Worm (Caenorhabditis elegans): ENCODE results near the gene F08B4.8.
A peak's percentile ranks its signal among the peaks of the same experiment; 100 is the strongest.

F08B4.8 gene

DNA sequence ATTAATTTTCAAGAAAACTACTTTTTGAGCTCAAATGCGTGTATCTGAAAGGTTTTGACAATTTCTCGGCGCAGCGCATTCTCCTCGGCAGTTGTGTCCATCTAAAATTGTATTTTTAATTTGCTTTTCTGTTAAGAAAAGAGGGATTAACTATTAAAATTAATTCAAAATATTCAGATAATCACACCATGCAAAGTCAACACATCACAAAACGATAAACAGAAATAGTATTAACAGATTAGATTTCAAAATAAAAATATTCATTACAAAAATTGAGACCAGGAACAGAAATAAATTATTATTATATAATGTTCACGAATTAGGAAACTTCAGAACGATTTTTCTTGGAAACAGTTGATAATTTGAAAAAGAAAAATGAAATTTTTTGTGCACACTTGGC is 9.1 kb downstream of the F08B4.8 start, which contains the start of gene pole-2:
Gene pole-2 (minus strand): TSS at position 101 of the 400 bp plus-strand sequence.
- TF ChIP-seq scrt-1 (GFP tag; IDR thresholded peaks at IDR 0.05) (no peak), tbx-37 (GFP tag; conservative IDR thresholded peaks at IDR 0.05) (no peak), aly-1 (tag; optimal IDR thresholded peaks at IDR 0.05) (no peak), ets-7 (tag; optimal IDR thresholded peaks at IDR 0.05) (no peak), hmbx-1 (tag; optimal IDR thresholded peaks at IDR 0.05) (no peak), ceh-36 (tag; optimal IDR thresholded peaks at IDR 0.05) (no peak), tra-4 (tag; optimal IDR thresholded peaks at IDR 0.05) (no peak), hnd-1 (tag; optimal IDR thresholded peaks at IDR 0.05) (no peak), ama-1 (optimal IDR thresholded peaks at IDR 0.05) (no peak), tbx-11 (GFP tag; IDR thresholded peaks at IDR 0.05) (no peak), F13C5.2 (tag; optimal IDR thresholded peaks at IDR 0.05) (no peak), sea-1 (GFP tag; conservative IDR thresholded peaks at IDR 0.05) (no peak), pes-1 (GFP tag; IDR thresholded peaks at IDR 0.05) (no peak), flt-1 (GFP tag; IDR thresholded peaks at IDR 0.05) (no peak), hmg-4 (GFP tag; optimal IDR thresholded peaks at IDR 0.05) (no peak), ceh-13 (GFP tag; optimal IDR thresholded peaks at IDR 0.05) (no peak), B0310.2 (tag; optimal IDR thresholded peaks at IDR 0.05) (no peak)

- TF ChIP-seq hmg-4 (GFP tag; optimal IDR thresholded peaks at IDR 0.05) (no peak), hmbx-1 (tag; optimal IDR thresholded peaks at IDR 0.05) (no peak), ceh-13 (GFP tag; optimal IDR thresholded peaks at IDR 0.05) (no peak), scrt-1 (GFP tag; IDR thresholded peaks at IDR 0.05) (no peak), tbx-11 (GFP tag; IDR thresholded peaks at IDR 0.05) (no peak), hnd-1 (tag; optimal IDR thresholded peaks at IDR 0.05) (no peak), F13C5.2 (tag; optimal IDR thresholded peaks at IDR 0.05) (no peak), tbx-37 (GFP tag; conservative IDR thresholded peaks at IDR 0.05) (no peak), pes-1 (GFP tag; IDR thresholded peaks at IDR 0.05) (no peak), ets-7 (tag; optimal IDR thresholded peaks at IDR 0.05) (no peak), tra-4 (tag; optimal IDR thresholded peaks at IDR 0.05) (no peak), ama-1 (optimal IDR thresholded peaks at IDR 0.05) (no peak), ceh-36 (tag; optimal IDR thresholded peaks at IDR 0.05) (no peak), sea-1 (GFP tag; conservative IDR thresholded peaks at IDR 0.05) (no peak), aly-1 (tag; optimal IDR thresholded peaks at IDR 0.05) (no peak), flt-1 (GFP tag; IDR thresholded peaks at IDR 0.05) (no peak), B0310.2 (tag; optimal IDR thresholded peaks at IDR 0.05) (no peak)
Measured at ce11 chrIV:8686966-8687365, 9.6 kb downstream of the F08B4.8 start.

ce11 chrIV:8687605-8688191 is 10.3 kb downstream of the F08B4.8 start, which contains the start of gene snrp-3:
Gene snrp-3, minus strand, starts transcription at chrIV:8687810.
- TF ChIP-seq tra-4 (tag; optimal IDR thresholded peaks at IDR 0.05) (no peak), tbx-37 (GFP tag; conservative IDR thresholded peaks at IDR 0.05) (no peak), sea-1 (GFP tag; conservative IDR thresholded peaks at IDR 0.05) (no peak), F13C5.2 (tag; optimal IDR thresholded peaks at IDR 0.05) (peak; percentile 41), tbx-11 (GFP tag; IDR thresholded peaks at IDR 0.05) (no peak), aly-1 (tag; optimal IDR thresholded peaks at IDR 0.05) (no peak)

DNA sequence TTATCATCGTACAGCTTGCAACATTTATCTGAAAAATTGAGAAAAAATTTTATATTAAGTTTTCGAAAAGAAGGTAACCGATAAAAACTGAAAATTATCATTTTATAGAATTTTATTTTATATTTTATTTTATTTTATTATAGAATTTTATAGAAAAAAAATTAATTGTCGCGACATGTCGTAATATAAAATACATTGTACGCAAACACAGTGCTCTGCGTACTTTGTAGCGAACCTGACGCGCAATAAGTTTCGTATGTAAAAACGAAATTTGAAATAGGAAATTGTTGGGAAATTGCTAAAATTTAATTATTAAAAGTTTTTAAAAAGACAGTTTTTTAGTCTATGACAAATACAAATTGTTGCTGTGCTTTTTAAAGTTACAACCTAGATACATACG is 14.1 kb downstream of the F08B4.8 start, which contains the start of the genes hst-1 and ints-6:
Gene hst-1 (minus strand): TSS at position 28 of the 400 bp plus-strand sequence.
Gene ints-6 (plus strand): TSS at position 260 of the 400 bp plus-strand sequence.
- no peak for TF ChIP-seq hnd-1 (tag; optimal IDR thresholded peaks at IDR 0.05)
- TF ChIP-seq B0310.2 (tag; optimal IDR thresholded peaks at IDR 0.05) = no peak
- TF ChIP-seq pes-1 (GFP tag; IDR thresholded peaks at IDR 0.05) = no peak
- no peak for TF ChIP-seq F13C5.2 (tag; optimal IDR thresholded peaks at IDR 0.05)
- no peak for TF ChIP-seq ceh-36 (tag; optimal IDR thresholded peaks at IDR 0.05)
- no peak for TF ChIP-seq flt-1 (GFP tag; IDR thresholded peaks at IDR 0.05)
- TF ChIP-seq scrt-1 (GFP tag; IDR thresholded peaks at IDR 0.05) = no peak
- TF ChIP-seq tbx-11 (GFP tag; IDR thresholded peaks at IDR 0.05) = no peak

ce11 chrIV:8697436-8697835 is 20.0 kb downstream of the F08B4.8 start, which contains the start of gene ttll-11:
Gene ttll-11, plus strand, starts transcription at chrIV:8697736.
- TF ChIP-seq hmg-4 (GFP tag; optimal IDR thresholded peaks at IDR 0.05) (no peak), aly-1 (tag; optimal IDR thresholded peaks at IDR 0.05) (no peak), tbx-37 (GFP tag; conservative IDR thresholded peaks at IDR 0.05) (no peak), ceh-36 (tag; optimal IDR thresholded peaks at IDR 0.05) (no peak), ets-7 (tag; optimal IDR thresholded peaks at IDR 0.05) (no peak), hnd-1 (tag; optimal IDR thresholded peaks at IDR 0.05) (no peak), ama-1 (optimal IDR thresholded peaks at IDR 0.05) (no peak), pes-1 (GFP tag; IDR thresholded peaks at IDR 0.05) (no peak), hmbx-1 (tag; optimal IDR thresholded peaks at IDR 0.05) (no peak), sea-1 (GFP tag; conservative IDR thresholded peaks at IDR 0.05) (no peak), ceh-13 (GFP tag; optimal IDR thresholded peaks at IDR 0.05) (no peak), F13C5.2 (tag; optimal IDR thresholded peaks at IDR 0.05) (no peak), tra-4 (tag; optimal IDR thresholded peaks at IDR 0.05) (no peak), scrt-1 (GFP tag; IDR thresholded peaks at IDR 0.05) (no peak), tbx-11 (GFP tag; IDR thresholded peaks at IDR 0.05) (no peak), B0310.2 (tag; optimal IDR thresholded peaks at IDR 0.05) (no peak)

ce11 chrIV:8705504-8705903 is 28.1 kb downstream of the F08B4.8 start, which contains the start of gene H23L24.4:
Gene H23L24.4, minus strand, starts transcription at chrIV:8705604.
- TF ChIP-seq tra-4 (tag; optimal IDR thresholded peaks at IDR 0.05) = no peak
- TF ChIP-seq pes-1 (GFP tag; IDR thresholded peaks at IDR 0.05) = no peak
- TF ChIP-seq hnd-1 (tag; optimal IDR thresholded peaks at IDR 0.05) = no peak
- TF ChIP-seq flt-1 (GFP tag; IDR thresholded peaks at IDR 0.05) = no peak
- TF ChIP-seq ama-1 (optimal IDR thresholded peaks at IDR 0.05) = no peak
- no peak for TF ChIP-seq ets-7 (tag; optimal IDR thresholded peaks at IDR 0.05)
- TF ChIP-seq sea-1 (GFP tag; conservative IDR thresholded peaks at IDR 0.05) = no peak
- TF ChIP-seq ceh-36 (tag; optimal IDR thresholded peaks at IDR 0.05) = no peak
- no peak for TF ChIP-seq hmbx-1 (tag; optimal IDR thresholded peaks at IDR 0.05)
- TF ChIP-seq tbx-11 (GFP tag; IDR thresholded peaks at IDR 0.05) = no peak
- no peak for TF ChIP-seq ceh-13 (GFP tag; optimal IDR thresholded peaks at IDR 0.05)
- no peak for TF ChIP-seq F13C5.2 (tag; optimal IDR thresholded peaks at IDR 0.05)
- no peak for TF ChIP-seq aly-1 (tag; optimal IDR thresholded peaks at IDR 0.05)
- no peak for TF ChIP-seq B0310.2 (tag; optimal IDR thresholded peaks at IDR 0.05)
- TF ChIP-seq tbx-37 (GFP tag; conservative IDR thresholded peaks at IDR 0.05) = no peak
- no peak for TF ChIP-seq hmg-4 (GFP tag; optimal IDR thresholded peaks at IDR 0.05)

DNA sequence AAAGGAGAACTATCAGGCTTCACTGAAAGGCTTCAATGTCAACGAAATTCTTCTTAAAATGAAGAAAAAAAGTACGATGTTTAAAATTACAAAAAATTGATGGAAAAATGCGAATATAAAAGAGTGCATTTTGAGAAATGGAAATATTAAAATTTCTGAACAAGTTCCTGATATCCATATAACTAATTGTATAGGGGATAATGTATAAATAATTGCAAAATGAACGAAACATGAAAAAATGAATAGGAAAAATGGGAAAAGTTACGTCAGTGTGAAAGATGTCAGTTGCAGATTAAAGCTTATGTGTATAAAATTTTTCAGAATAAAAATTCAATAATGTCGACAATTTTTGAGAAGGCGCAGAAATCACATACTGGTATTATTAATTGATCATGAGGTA is 30.6 kb downstream of the F08B4.8 start:
- TF ChIP-seq hmbx-1 (tag; optimal IDR thresholded peaks at IDR 0.05) (no peak), pes-1 (GFP tag; IDR thresholded peaks at IDR 0.05) (no peak)

Data from whole organism, early embryonic.